Fruit fly (Drosophila melanogaster) whole organism, prepupa: ENCODE results near the gene Ubr1.

Experiments used
- CG10669 ChIP-seq: fragments of 200-800 bp; sonication (Bioruptor generic); optimal IDR thresholded peaks from 3 replicates; lab custom pipeline; 2018; ENCODE audit warnings: missing biosample characterization, mild to moderate bottlenecking, missing genetic modification characterization, moderate library complexity
- CG11294 ChIP-seq: fragments of 200-800 bp; sonication (Bioruptor generic); IDR thresholded peaks from 2 replicates; pipeline ENCODE4 v1.3.6; 2022; ENCODE audit warnings: missing biosample characterization, missing genetic modification characterization
- CG11762 ChIP-seq: fragments of 200-800 bp; sonication (Bioruptor generic); optimal IDR thresholded peaks from 3 replicates; lab custom pipeline; 2016; ENCODE audit warnings: missing biosample characterization, missing genetic modification characterization; ENCODE audit not compliant: insufficient read depth
- CG11902 ChIP-seq: fragments of 200-800 bp; sonication (Bioruptor generic); optimal IDR thresholded peaks from 3 replicates; lab custom pipeline; 2016; ENCODE audit warnings: missing biosample characterization, missing genetic modification characterization
- CG15336 ChIP-seq: fragments of 200-800 bp; sonication (Bioruptor generic); IDR thresholded peaks from 2 replicates; pipeline ENCODE4 v1.3.6; 2022; ENCODE audit warnings: missing biosample characterization, missing genetic modification characterization
- CG1621 ChIP-seq: fragments of 200-800 bp; sonication (Bioruptor generic); optimal IDR thresholded peaks from 3 replicates; lab custom pipeline; 2018; ENCODE audit warnings: missing biosample characterization, mild to moderate bottlenecking, missing genetic modification characterization
- CG16779 ChIP-seq: fragments of 200-800 bp; sonication (Bioruptor generic); optimal IDR thresholded peaks from 3 replicates; lab custom pipeline; 2017; ENCODE audit warnings: missing biosample characterization, mild to moderate bottlenecking, missing genetic modification characterization
- CG3032 ChIP-seq: fragments of 200-800 bp; optimal IDR thresholded peaks from 2 replicates; lab custom pipeline; 2019; ENCODE audit warnings: missing biosample characterization, mild to moderate bottlenecking, missing genetic modification characterization, moderate library complexity
- CG31627 ChIP-seq: fragments of 200-800 bp; sonication (Bioruptor generic); optimal IDR thresholded peaks from 3 replicates; lab custom pipeline; 2016; ENCODE audit warnings: missing biosample characterization, missing genetic modification characterization
- CG32006 ChIP-seq: fragments of 200-800 bp; sonication (Bioruptor generic); optimal IDR thresholded peaks from 3 replicates; lab custom pipeline; 2017; ENCODE audit warnings: missing biosample characterization, mild to moderate bottlenecking, missing genetic modification characterization
- CG34406 ChIP-seq: fragments of 200-800 bp; sonication (Bioruptor generic); optimal IDR thresholded peaks from 3 replicates; lab custom pipeline; 2016; ENCODE audit warnings: missing biosample characterization, missing genetic modification characterization
- CG4318 ChIP-seq: fragments of 200-800 bp; sonication (Bioruptor generic); optimal IDR thresholded peaks from 3 replicates; lab custom pipeline; 2017; ENCODE audit warnings: missing biosample characterization, mild to moderate bottlenecking, missing genetic modification characterization
- CG6163 ChIP-seq: fragments of 200-800 bp; sonication (Bioruptor generic); IDR thresholded peaks from 3 replicates; pipeline ENCODE4 v1.3.6; 2022; ENCODE audit warnings: missing biosample characterization, missing genetic modification characterization
- CG6792 ChIP-seq: fragments of 200-800 bp; sonication (Bioruptor generic); optimal IDR thresholded peaks from 3 replicates; lab custom pipeline; 2016; ENCODE audit warnings: missing biosample characterization, missing genetic modification characterization
- CG6854 ChIP-seq: fragments of 200-800 bp; sonication (Bioruptor generic); optimal IDR thresholded peaks from 2 replicates; lab custom pipeline; 2017; ENCODE audit warnings: missing biosample characterization, mild to moderate bottlenecking, missing genetic modification characterization
- CG7368 ChIP-seq: fragments of 200-800 bp; sonication (Bioruptor generic); optimal IDR thresholded peaks from 3 replicates; lab custom pipeline; 2016; ENCODE audit warnings: missing biosample characterization, missing genetic modification characterization
- CG8119 ChIP-seq: fragments of 200-800 bp; sonication (Bioruptor generic); IDR thresholded peaks from 3 replicates; pipeline ENCODE4 v1.3.6; 2022; ENCODE audit warnings: missing biosample characterization, missing genetic modification characterization
- CG8319 ChIP-seq: fragments of 200-800 bp; sonication (Bioruptor generic); optimal IDR thresholded peaks from 3 replicates; lab custom pipeline; 2016; ENCODE audit warnings: missing biosample characterization, missing genetic modification characterization
- CG8632 ChIP-seq: fragments of 200-800 bp; sonication (Bioruptor generic); optimal IDR thresholded peaks from 3 replicates; lab custom pipeline; 2016; ENCODE audit warnings: missing biosample characterization, missing genetic modification characterization
- CG9139 ChIP-seq: fragments of 200-800 bp; sonication (Bioruptor generic); optimal IDR thresholded peaks from 3 replicates; lab custom pipeline; 2017; ENCODE audit warnings: missing biosample characterization, mild to moderate bottlenecking, missing genetic modification characterization
- Eip75B ChIP-seq: fragments of 200-800 bp; sonication (Bioruptor generic); optimal IDR thresholded peaks from 3 replicates; lab custom pipeline; 2016; ENCODE audit warnings: missing biosample characterization, missing genetic modification characterization
- Eip78C ChIP-seq: fragments of 200-800 bp; sonication (Bioruptor generic); peaks from one replicate; lab custom pipeline; 2016; ENCODE audit warnings: missing biosample characterization, missing genetic modification characterization
- Ets21C ChIP-seq: fragments of 200-800 bp; sonication (Bioruptor generic); optimal IDR thresholded peaks from 3 replicates; lab custom pipeline; 2016; ENCODE audit warnings: missing biosample characterization, missing genetic modification characterization
- Gug ChIP-seq: fragments of 200-800 bp; sonication (Bioruptor generic); IDR thresholded peaks from 2 replicates; pipeline ENCODE4 v1.3.6; 2022; ENCODE audit warnings: missing biosample characterization, missing genetic modification characterization
- Hr38 ChIP-seq: sonication (Bioruptor generic); optimal IDR thresholded peaks from 2 replicates; lab custom pipeline; 2016; ENCODE audit warnings: missing biosample characterization, missing genetic modification characterization
- Hr4 ChIP-seq: fragments of 200-800 bp; sonication (Bioruptor generic); optimal IDR thresholded peaks from 3 replicates; lab custom pipeline; 2016; ENCODE audit warnings: missing biosample characterization, missing genetic modification characterization
- Met ChIP-seq: fragments of 200-800 bp; sonication (Bioruptor generic); optimal IDR thresholded peaks from 3 replicates; lab custom pipeline; 2016; ENCODE audit warnings: missing biosample characterization, missing genetic modification characterization
- OdsH ChIP-seq: fragments of 200-800 bp; sonication (Bioruptor generic); optimal IDR thresholded peaks from 3 replicates; lab custom pipeline; 2016; ENCODE audit warnings: missing biosample characterization, missing genetic modification characterization
- Smox ChIP-seq: fragments of 200-800 bp; sonication (Bioruptor generic); optimal IDR thresholded peaks from 3 replicates; lab custom pipeline; 2016; ENCODE audit warnings: missing biosample characterization, missing genetic modification characterization
- Sox14 ChIP-seq: fragments of 200-800 bp; sonication (Bioruptor generic); optimal IDR thresholded peaks from 3 replicates; lab custom pipeline; 2016; ENCODE audit warnings: missing biosample characterization, missing genetic modification characterization
- Sox15 ChIP-seq: fragments of 200-800 bp; sonication (Bioruptor generic); optimal IDR thresholded peaks from 3 replicates; lab custom pipeline; 2016; ENCODE audit warnings: missing biosample characterization, missing genetic modification characterization
- achi ChIP-seq: fragments of 200-800 bp; sonication (Bioruptor generic); optimal IDR thresholded peaks from 3 replicates; lab custom pipeline; 2016; ENCODE audit warnings: missing biosample characterization, missing genetic modification characterization
- acj6 ChIP-seq: fragments of 200-800 bp; sonication (Bioruptor generic); optimal IDR thresholded peaks from 3 replicates; lab custom pipeline; 2016; ENCODE audit warnings: missing biosample characterization, missing genetic modification characterization
- cyc ChIP-seq: fragments of 200-800 bp; sonication (Bioruptor generic); optimal IDR thresholded peaks from 3 replicates; lab custom pipeline; 2016; ENCODE audit warnings: missing biosample characterization, missing genetic modification characterization
- dac ChIP-seq: fragments of 200-800 bp; sonication (Bioruptor generic); optimal IDR thresholded peaks from 2 replicates; lab custom pipeline; 2017; ENCODE audit warnings: missing biosample characterization, mild to moderate bottlenecking, missing genetic modification characterization
- dsx ChIP-seq: fragments of 200-800 bp; optimal IDR thresholded peaks from 3 replicates; lab custom pipeline; 2019; ENCODE audit warnings: missing biosample characterization, mild to moderate bottlenecking, missing genetic modification characterization, moderate library complexity; ENCODE audit not compliant: poor library complexity, severe bottlenecking
- esn ChIP-seq: fragments of 200-800 bp; sonication (Bioruptor generic); optimal IDR thresholded peaks from 2 replicates; lab custom pipeline; 2016; ENCODE audit warnings: missing biosample characterization, mild to moderate bottlenecking, missing genetic modification characterization, moderate library complexity
- fkh ChIP-seq: fragments of 200-800 bp; sonication (Bioruptor generic); optimal IDR thresholded peaks from 3 replicates; lab custom pipeline; 2017; ENCODE audit warnings: missing biosample characterization, mild to moderate bottlenecking, missing genetic modification characterization, moderate library complexity
- lz ChIP-seq: fragments of 200-800 bp; sonication (Bioruptor generic); optimal IDR thresholded peaks from 3 replicates; lab custom pipeline; 2016; ENCODE audit warnings: missing biosample characterization, missing genetic modification characterization
- pdm3 ChIP-seq: fragments of 200-800 bp; sonication (Bioruptor generic); optimal IDR thresholded peaks from 3 replicates; lab custom pipeline; 2016; ENCODE audit warnings: missing biosample characterization, missing genetic modification characterization
- ss ChIP-seq, 2 experiments: fragments of 200-800 bp; sonication (Bioruptor generic); optimal IDR thresholded peaks; 2 replicates in 1 of 2; 3 replicates in 1 of 2; lab custom pipeline; 2017 to 2018; ENCODE audit warnings: mild to moderate bottlenecking in 2 of 2, missing biosample characterization in 2 of 2, missing genetic modification characterization in 2 of 2, moderate library complexity in 1 of 2
- svp ChIP-seq: fragments of 200-800 bp; sonication (Bioruptor generic); peaks from one replicate; lab custom pipeline; 2016; ENCODE audit warnings: missing biosample characterization, missing genetic modification characterization
- topi ChIP-seq: fragments of 200-800 bp; sonication (Bioruptor generic); optimal IDR thresholded peaks from 3 replicates; lab custom pipeline; 2016; ENCODE audit warnings: missing biosample characterization, missing genetic modification characterization
- vri ChIP-seq: fragments of 200-800 bp; sonication (Bioruptor generic); optimal IDR thresholded peaks from 3 replicates; lab custom pipeline; 2016; ENCODE audit warnings: missing biosample characterization, mild to moderate bottlenecking, missing genetic modification characterization

Gene Ubr1

DNA sequence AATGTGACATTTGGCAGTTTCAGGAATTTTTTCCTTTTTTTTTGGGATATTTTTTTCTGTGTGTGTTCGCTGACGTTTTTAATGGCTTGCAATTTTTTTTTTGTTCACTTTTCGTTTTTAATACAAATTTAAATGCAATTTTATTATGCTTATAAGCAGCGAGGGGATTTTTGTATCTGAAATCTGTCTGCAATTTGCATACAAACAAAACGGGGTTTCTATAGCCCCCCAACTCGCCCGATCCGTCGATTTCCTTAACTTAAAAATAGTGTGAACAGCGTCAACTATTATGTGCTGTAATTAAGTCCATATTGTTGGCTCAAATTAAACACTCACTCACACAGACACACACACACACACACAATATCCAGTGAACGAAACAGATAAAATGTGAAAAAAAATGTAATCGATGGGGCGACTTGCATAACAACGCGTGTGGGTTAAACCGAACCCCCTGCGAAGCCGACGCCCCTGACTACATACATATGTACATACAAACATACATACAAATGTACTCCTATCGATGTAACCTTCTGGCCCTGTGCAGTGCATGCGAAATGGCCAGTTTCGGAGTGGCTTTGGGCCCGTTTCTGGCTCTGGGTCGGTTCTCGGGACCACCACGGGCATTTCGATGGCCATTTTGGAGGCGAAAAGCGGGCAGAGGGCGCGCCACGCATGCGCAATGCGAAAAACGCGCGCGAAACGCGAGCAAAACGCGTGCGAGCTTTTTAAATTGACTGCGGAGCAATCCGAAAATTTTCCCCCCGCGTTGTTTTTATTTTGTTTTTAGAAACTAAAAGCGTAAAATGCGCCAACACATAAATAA, 36.3 kb downstream of the Ubr1 start (continued):
- TF ChIP-seq CG4318 (GFP tag; lab: Kevin White, UChicago): no peak
- TF ChIP-seq CG34406 (GFP tag; lab: Kevin White, UChicago): peak; percentile 22
- peak; percentile 8 for TF ChIP-seq CG8632 (GFP tag; lab: Kevin White, UChicago)
- TF ChIP-seq CG8319 (GFP tag; lab: Kevin White, UChicago): no peak
- TF ChIP-seq Sox14 (GFP tag; lab: Kevin White, UChicago): no peak
- TF ChIP-seq dac (GFP tag; lab: Kevin White, UChicago): no peak
- TF ChIP-seq Ets21C (GFP tag; lab: Kevin White, UChicago): no peak
- no peak for TF ChIP-seq CG8119
- TF ChIP-seq CG7368 (GFP tag; lab: Kevin White, UChicago): peak; percentile 2
- TF ChIP-seq CG31627: peak; percentile 50
- peak; percentile 2 for TF ChIP-seq pdm3
- peak; percentile 13 for TF ChIP-seq CG10669 (GFP tag; lab: Kevin White, UChicago)
- no peak for TF ChIP-seq vri
- TF ChIP-seq lz (GFP tag; lab: Kevin White, UChicago): peak; percentile 37
- TF ChIP-seq CG11902 (GFP tag; lab: Kevin White, UChicago): no peak
- no peak for TF ChIP-seq CG6854
- no peak for TF ChIP-seq CG16779
- no peak for TF ChIP-seq ss (GFP tag; optimal IDR thresholded peaks at IDR 0.05; lab: Kevin White, UChicago)
- TF ChIP-seq Hr4 (GFP tag; lab: Kevin White, UChicago): no peak

DNA sequence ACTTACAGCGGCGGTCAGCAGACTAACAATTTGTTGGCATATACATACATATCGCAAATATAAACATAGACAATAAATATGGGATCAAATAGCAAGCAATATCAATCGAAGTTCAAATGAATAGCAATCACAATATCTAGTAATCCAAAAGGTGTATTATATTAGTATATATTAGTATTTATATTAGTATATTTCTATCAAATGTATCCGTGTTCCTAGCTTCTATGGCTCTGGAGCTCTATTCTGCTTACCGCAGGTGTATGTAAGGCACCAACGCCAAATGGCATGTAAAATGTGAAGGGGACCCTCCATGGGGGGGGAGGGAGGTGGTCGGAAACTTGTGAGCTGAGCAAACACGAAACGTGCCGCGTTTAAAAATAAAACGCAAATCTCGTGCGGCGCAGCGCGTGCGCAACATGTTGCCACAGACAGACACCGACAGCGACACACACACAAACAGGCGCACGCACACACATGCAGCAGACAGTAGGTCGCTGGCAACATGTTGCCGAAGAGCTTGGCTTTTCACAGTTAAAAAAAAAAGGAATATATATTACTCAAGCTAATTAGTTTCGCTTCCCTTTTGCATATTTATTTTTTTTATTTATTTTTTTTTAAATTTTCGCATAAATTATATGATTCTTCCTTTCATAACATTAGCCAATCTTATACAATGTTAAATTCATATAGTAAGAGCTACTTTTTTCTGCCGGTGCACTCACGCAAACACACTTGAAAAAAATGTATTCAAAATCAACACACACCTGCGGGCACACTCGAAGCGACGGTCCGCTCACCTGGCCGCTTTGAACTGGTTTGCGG, 37.8 kb downstream of the Ubr1 start:
- peak; percentile 43 for TF ChIP-seq CG1621 (tag; lab: Kevin White, UChicago)
- peak; percentile 86 for TF ChIP-seq CG15336 (GFP tag; lab: Robert Waterston, UW)
- TF ChIP-seq Sox14 (GFP tag; lab: Kevin White, UChicago): peak; percentile 23
- no peak for TF ChIP-seq Sox15 (GFP tag; lab: Kevin White, UChicago)
- peak; percentile 73 for TF ChIP-seq CG3032 (tag; lab: Kevin White, UChicago)
- peak; percentile 70; the same call in 1 of the 2 replicates for TF ChIP-seq CG11294 (GFP tag; lab: Robert Waterston, UW)
- peak; percentile 16 for TF ChIP-seq vri
- peak; percentile 33 for TF ChIP-seq dac (GFP tag; lab: Kevin White, UChicago)
- TF ChIP-seq fkh (GFP tag; lab: Kevin White, UChicago): peak; percentile 64
- TF ChIP-seq CG11762: peak; percentile 52
- peak; percentile 43 for TF ChIP-seq CG4318 (GFP tag; lab: Kevin White, UChicago)
- peak; percentile 73 for TF ChIP-seq Hr4 (GFP tag; lab: Kevin White, UChicago)
- peak; percentile 58 for TF ChIP-seq CG6792 (GFP tag; lab: Kevin White, UChicago)
- TF ChIP-seq CG34406 (GFP tag; lab: Kevin White, UChicago): peak; percentile 65
- peak; percentile 75 for TF ChIP-seq OdsH (GFP tag; lab: Kevin White, UChicago)
- peak; percentile 46 for TF ChIP-seq Smox
- TF ChIP-seq Eip78C (GFP tag; lab: Kevin White, UChicago): peak; percentile 92
- peak; percentile 77 for TF ChIP-seq Eip75B
- TF ChIP-seq CG32006 (GFP tag; lab: Kevin White, UChicago): peak; percentile 75
- TF ChIP-seq cyc (GFP tag; lab: Kevin White, UChicago): peak; percentile 54
- peak; percentile 43 for TF ChIP-seq CG9139 (GFP tag; lab: Kevin White, UChicago)
- peak; percentile 58 for TF ChIP-seq CG6854
- TF ChIP-seq CG7368 (GFP tag; lab: Kevin White, UChicago): peak; percentile 40
- TF ChIP-seq svp: peak; percentile 81
- peak; percentile 52 for TF ChIP-seq pdm3
- peak; percentile 73 for TF ChIP-seq CG6163 (GFP tag; lab: Robert Waterston, UW)
- TF ChIP-seq acj6 (GFP tag; lab: Kevin White, UChicago): peak; percentile 75
- TF ChIP-seq topi: peak; percentile 59
- TF ChIP-seq CG10669 (GFP tag; lab: Kevin White, UChicago): peak; percentile 63
- TF ChIP-seq Hr38 (GFP tag; lab: Kevin White, UChicago): no peak
- TF ChIP-seq Ets21C (GFP tag; lab: Kevin White, UChicago): peak; percentile 38
- peak; percentile 59 for TF ChIP-seq lz (GFP tag; lab: Kevin White, UChicago)
- peak; percentile 68 for TF ChIP-seq esn (GFP tag; lab: Kevin White, UChicago)
- peak; percentile 39 for TF ChIP-seq CG31627
- peak; percentile 63 for TF ChIP-seq CG8632 (GFP tag; lab: Kevin White, UChicago)
- TF ChIP-seq dsx: peak; percentile 85
- peak; percentile 58 for TF ChIP-seq achi
- TF ChIP-seq Gug (GFP tag; lab: Robert Waterston, UW): peak; percentile 69
- peak; percentile 57 to 79 for TF ChIP-seq ss (GFP tag; optimal IDR thresholded peaks at IDR 0.05; lab: Kevin White, UChicago)
- TF ChIP-seq Met (GFP tag; lab: Kevin White, UChicago): peak; percentile 47
- peak; percentile 84 for TF ChIP-seq CG8119
